Fruit fly (Drosophila melanogaster) whole organism, embryonic: ENCODE data around the gene CG11342.

Experiments used
- Asciz ChIP-seq: fragments of 200-800 bp; sonication (Bioruptor generic); optimal IDR thresholded peaks from 2 replicates; lab custom pipeline; 2017; ENCODE audit warnings: missing biosample characterization, mild to moderate bottlenecking, missing genetic modification characterization, missing genetic modification reagents
- CG11696 ChIP-seq: fragments of 200-800 bp; sonication (Bioruptor generic); IDR thresholded peaks from 2 replicates; pipeline ENCODE4 v1.3.6; 2022; ENCODE audit warnings: missing biosample characterization, missing genetic modification characterization
- CG12071 ChIP-seq: fragments of 200-800 bp; sonication (Bioruptor generic); optimal IDR thresholded peaks from 3 replicates; lab custom pipeline; 2018; ENCODE audit warnings: missing biosample characterization, mild to moderate bottlenecking, missing genetic modification characterization
- CG12104 ChIP-seq: fragments of 200-800 bp; sonication (Bioruptor generic); optimal IDR thresholded peaks from 3 replicates; lab custom pipeline; 2016; ENCODE audit warnings: missing biosample characterization, missing genetic modification characterization
- CG13287 ChIP-seq: fragments of 200-800 bp; sonication (Bioruptor generic); IDR thresholded peaks from 2 replicates; pipeline ENCODE4 v1.3.6; 2022; ENCODE audit warnings: missing biosample characterization, missing genetic modification characterization; ENCODE audit not compliant: partially characterized antibody
- CG16863 ChIP-seq: fragments of 200-800 bp; sonication (Bioruptor generic); optimal IDR thresholded peaks from 3 replicates; lab custom pipeline; 2016; ENCODE audit warnings: missing biosample characterization, missing genetic modification characterization
- CG17612 ChIP-seq: fragments of 200-800 bp; sonication (Bioruptor generic); IDR thresholded peaks from 2 replicates; pipeline ENCODE4 v1.3.6; 2022; ENCODE audit warnings: missing biosample characterization, missing genetic modification characterization
- CG17802 ChIP-seq: fragments of 200-800 bp; sonication (Bioruptor generic); optimal IDR thresholded peaks from 2 replicates; lab custom pipeline; 2018; ENCODE audit warnings: missing biosample characterization, mild to moderate bottlenecking, missing genetic modification characterization, moderate library complexity
- CG18011 ChIP-seq: fragments of 200-800 bp; sonication (Bioruptor generic); optimal IDR thresholded peaks from 2 replicates; lab custom pipeline; 2017; ENCODE audit warnings: missing biosample characterization, missing genetic modification characterization, mild to moderate bottlenecking, moderate library complexity, missing genotype
- CG2712 ChIP-seq: fragments of 200-800 bp; optimal IDR thresholded peaks from 3 replicates; lab custom pipeline; 2019; ENCODE audit warnings: missing biosample characterization, mild to moderate bottlenecking, missing genetic modification characterization, moderate library complexity
- CG3163 ChIP-seq: fragments of 200-800 bp; sonication (Bioruptor generic); optimal IDR thresholded peaks from 3 replicates; lab custom pipeline; 2016; ENCODE audit warnings: missing biosample characterization, missing genetic modification characterization
- CG5180 ChIP-seq: fragments of 200-800 bp; sonication (Bioruptor generic); optimal IDR thresholded peaks from 3 replicates; lab custom pipeline; 2017; ENCODE audit warnings: missing biosample characterization, missing genetic modification characterization, mild to moderate bottlenecking, moderate library complexity, missing genetic modification reagents
- CG7745 ChIP-seq: fragments of 200-800 bp; sonication (Bioruptor generic); optimal IDR thresholded peaks from 2 replicates; lab custom pipeline; 2018; ENCODE audit warnings: missing biosample characterization, mild to moderate bottlenecking, missing genetic modification characterization, moderate library complexity
- CG8290 ChIP-seq, 3 experiments: fragments of 200-800 bp; sonication (Bioruptor generic); optimal IDR thresholded peaks; 2 replicates each; lab custom pipeline; 2016 to 2019; ENCODE audit warnings: missing biosample characterization in 3 of 3, missing genetic modification characterization in 3 of 3, mild to moderate bottlenecking in 2 of 3, moderate library complexity in 1 of 3
- CG8924 ChIP-seq: fragments of 200-800 bp; optimal IDR thresholded peaks from 3 replicates; lab custom pipeline; 2019; ENCODE audit warnings: missing biosample characterization, mild to moderate bottlenecking, missing genetic modification characterization, moderate library complexity
- CHES-1-like ChIP-seq: fragments of 200-800 bp; sonication (Bioruptor generic); optimal IDR thresholded peaks from 2 replicates; lab custom pipeline; 2016; ENCODE audit warnings: missing biosample characterization, missing genetic modification characterization
- CTCF ChIP-seq: fragments of 200-800 bp; sonication (Bioruptor generic); optimal IDR thresholded peaks from 2 replicates; lab custom pipeline; 2017; ENCODE audit warnings: missing biosample characterization, mild to moderate bottlenecking, missing genetic modification characterization, moderate library complexity
- CrebB ChIP-seq: fragments of 200-800 bp; sonication (Bioruptor generic); optimal IDR thresholded peaks from 3 replicates; lab custom pipeline; 2018; ENCODE audit warnings: missing biosample characterization, mild to moderate bottlenecking, missing genetic modification characterization
- Dfd ChIP-seq, 2 experiments: fragments of >200 bp; optimal IDR thresholded peaks; 2 replicates each; lab custom pipeline; 2017; ENCODE audit warnings: missing biosample characterization in 2 of 2, missing genetic modification characterization in 2 of 2
- Dref ChIP-seq: fragments of 200-800 bp; sonication (Bioruptor generic); IDR thresholded peaks from 2 replicates; pipeline ENCODE4 v1.3.6; 2022; ENCODE audit warnings: missing biosample characterization, missing genetic modification characterization
- ERR ChIP-seq: fragments of 200-800 bp; sonication (Bioruptor generic); optimal IDR thresholded peaks from 2 replicates; lab custom pipeline; 2016; ENCODE audit warnings: missing biosample characterization, missing genetic modification characterization
- Elba2 ChIP-seq: fragments of 200-800 bp; sonication (Bioruptor generic); optimal IDR thresholded peaks from 3 replicates; lab custom pipeline; 2016; ENCODE audit warnings: missing biosample characterization, missing genetic modification characterization
- Gsc ChIP-seq: fragments of 200-800 bp; sonication (Bioruptor generic); IDR thresholded peaks from 2 replicates; pipeline ENCODE4 v1.3.6; 2022; ENCODE audit warnings: missing biosample characterization, missing genetic modification characterization
- Hmx ChIP-seq: fragments of 200-800 bp; sonication (Bioruptor generic); optimal IDR thresholded peaks from 2 replicates; lab custom pipeline; 2016; ENCODE audit warnings: missing biosample characterization, missing genetic modification characterization
- Hr39 ChIP-seq: fragments of >200 bp; optimal IDR thresholded peaks from 2 replicates; lab custom pipeline; 2017
- Mrtf ChIP-seq: fragments of 200-800 bp; sonication (Bioruptor generic); IDR thresholded peaks from 3 replicates; pipeline ENCODE4 v1.3.6; 2022; ENCODE audit warnings: missing biosample characterization, missing genetic modification characterization
- NC2α ChIP-seq: fragments of 200-800 bp; sonication (Bioruptor generic); optimal IDR thresholded peaks from 2 replicates; lab custom pipeline; 2016; ENCODE audit warnings: missing biosample characterization, missing genetic modification characterization
- NC2β ChIP-seq: fragments of 200-800 bp; sonication (Bioruptor generic); optimal IDR thresholded peaks from 2 replicates; lab custom pipeline; 2016; ENCODE audit warnings: missing biosample characterization, missing genetic modification characterization
- NfI ChIP-seq: fragments of 200-800 bp; sonication (Bioruptor generic); optimal IDR thresholded peaks from 3 replicates; lab custom pipeline; 2018; ENCODE audit warnings: missing biosample characterization, mild to moderate bottlenecking, missing genetic modification characterization, moderate library complexity
- Oli ChIP-seq: fragments of 200-800 bp; sonication (Bioruptor generic); optimal IDR thresholded peaks from 2 replicates; lab custom pipeline; 2018; ENCODE audit warnings: missing biosample characterization, mild to moderate bottlenecking, missing genetic modification characterization, moderate library complexity
- Xrp1 ChIP-seq: fragments of 200-800 bp; sonication (Bioruptor generic); IDR thresholded peaks from 2 replicates; pipeline ENCODE4 v1.3.6; 2022; ENCODE audit warnings: missing biosample characterization, missing genetic modification characterization
- az2 ChIP-seq: fragments of 200-800 bp; sonication (Bioruptor generic); optimal IDR thresholded peaks from 3 replicates; lab custom pipeline; 2016; ENCODE audit warnings: missing biosample characterization, missing genetic modification characterization
- bab2 ChIP-seq: fragments of 200-800 bp; sonication (Bioruptor generic); optimal IDR thresholded peaks from 2 replicates; lab custom pipeline; 2016; ENCODE audit warnings: missing biosample characterization, missing genetic modification characterization
- bowl ChIP-seq: fragments of 200-800 bp; sonication (Bioruptor generic); IDR thresholded peaks from 2 replicates; pipeline ENCODE4 v1.3.6; 2022; ENCODE audit warnings: missing biosample characterization, missing genetic modification characterization
- croc ChIP-seq: fragments of 200-800 bp; sonication (Bioruptor generic); conservative IDR thresholded peaks from 3 replicates; pipeline ENCODE4 v1.3.6; 2022; ENCODE audit warnings: missing biosample characterization, missing genetic modification characterization
- dati ChIP-seq: fragments of 200-800 bp; sonication (Bioruptor generic); IDR thresholded peaks from 2 replicates; pipeline ENCODE4 v1.3.6; 2022; ENCODE audit warnings: missing biosample characterization, missing genetic modification characterization
- disco-r ChIP-seq: fragments of 200-800 bp; sonication (Bioruptor generic); optimal IDR thresholded peaks from 2 replicates; lab custom pipeline; 2016; ENCODE audit warnings: missing biosample characterization, missing genetic modification characterization
- dm ChIP-seq: fragments of 200-800 bp; sonication (Bioruptor generic); optimal IDR thresholded peaks from 3 replicates; lab custom pipeline; 2016; ENCODE audit warnings: missing biosample characterization, missing genetic modification characterization
- ems ChIP-seq: fragments of 200-800 bp; sonication (Bioruptor generic); optimal IDR thresholded peaks from 3 replicates; lab custom pipeline; 2016; ENCODE audit warnings: missing biosample characterization, missing genetic modification characterization
- grn ChIP-seq: fragments of 200-800 bp; sonication (Bioruptor generic); optimal IDR thresholded peaks from 3 replicates; lab custom pipeline; 2017; ENCODE audit warnings: missing biosample characterization, missing genetic modification characterization
- gsb ChIP-seq: fragments of 200-800 bp; sonication (Bioruptor generic); IDR thresholded peaks from 2 replicates; pipeline ENCODE4 v1.3.6; 2022; ENCODE audit warnings: missing biosample characterization, missing genetic modification characterization
- kah ChIP-seq: fragments of 200-800 bp; sonication (Bioruptor generic); optimal IDR thresholded peaks from 2 replicates; lab custom pipeline; 2018; ENCODE audit warnings: missing biosample characterization, mild to moderate bottlenecking, missing genetic modification characterization
- nau ChIP-seq: fragments of 200-800 bp; sonication (Bioruptor generic); optimal IDR thresholded peaks from 3 replicates; lab custom pipeline; 2017; ENCODE audit warnings: missing biosample characterization, mild to moderate bottlenecking, missing genetic modification characterization, missing genetic modification reagents
- pb ChIP-seq: fragments of 200-800 bp; sonication (Bioruptor generic); optimal IDR thresholded peaks from 3 replicates; lab custom pipeline; 2016; ENCODE audit warnings: missing biosample characterization, missing genetic modification characterization
- run ChIP-seq: fragments of 200-800 bp; sonication (Bioruptor generic); optimal IDR thresholded peaks from 3 replicates; lab custom pipeline; 2018; ENCODE audit warnings: missing biosample characterization, mild to moderate bottlenecking, missing genetic modification characterization
- seq ChIP-seq: fragments of 200-800 bp; sonication (Bioruptor generic); IDR thresholded peaks from 2 replicates; pipeline ENCODE4 v1.3.6; 2022; ENCODE audit warnings: missing biosample characterization, missing genetic modification characterization
- slbo ChIP-seq: fragments of 200-800 bp; sonication (Bioruptor generic); IDR thresholded peaks from 2 replicates; pipeline ENCODE4 v1.3.6; 2022; ENCODE audit warnings: missing biosample characterization, missing genetic modification characterization
- tgo ChIP-seq: fragments of 200-800 bp; sonication (Bioruptor generic); IDR thresholded peaks from 3 replicates; pipeline ENCODE4 v1.3.6; 2022; ENCODE audit warnings: missing biosample characterization, missing genetic modification characterization
- trem ChIP-seq: fragments of 200-800 bp; optimal IDR thresholded peaks from 3 replicates; lab custom pipeline; 2019; ENCODE audit warnings: missing biosample characterization, mild to moderate bottlenecking, missing genetic modification characterization, moderate library complexity
- tup ChIP-seq: fragments of 200-800 bp; sonication (Bioruptor generic); optimal IDR thresholded peaks from 2 replicates; lab custom pipeline; 2016; ENCODE audit warnings: missing biosample characterization, mild to moderate bottlenecking, missing genetic modification characterization, moderate library complexity

The CG11342 gene

DNA sequence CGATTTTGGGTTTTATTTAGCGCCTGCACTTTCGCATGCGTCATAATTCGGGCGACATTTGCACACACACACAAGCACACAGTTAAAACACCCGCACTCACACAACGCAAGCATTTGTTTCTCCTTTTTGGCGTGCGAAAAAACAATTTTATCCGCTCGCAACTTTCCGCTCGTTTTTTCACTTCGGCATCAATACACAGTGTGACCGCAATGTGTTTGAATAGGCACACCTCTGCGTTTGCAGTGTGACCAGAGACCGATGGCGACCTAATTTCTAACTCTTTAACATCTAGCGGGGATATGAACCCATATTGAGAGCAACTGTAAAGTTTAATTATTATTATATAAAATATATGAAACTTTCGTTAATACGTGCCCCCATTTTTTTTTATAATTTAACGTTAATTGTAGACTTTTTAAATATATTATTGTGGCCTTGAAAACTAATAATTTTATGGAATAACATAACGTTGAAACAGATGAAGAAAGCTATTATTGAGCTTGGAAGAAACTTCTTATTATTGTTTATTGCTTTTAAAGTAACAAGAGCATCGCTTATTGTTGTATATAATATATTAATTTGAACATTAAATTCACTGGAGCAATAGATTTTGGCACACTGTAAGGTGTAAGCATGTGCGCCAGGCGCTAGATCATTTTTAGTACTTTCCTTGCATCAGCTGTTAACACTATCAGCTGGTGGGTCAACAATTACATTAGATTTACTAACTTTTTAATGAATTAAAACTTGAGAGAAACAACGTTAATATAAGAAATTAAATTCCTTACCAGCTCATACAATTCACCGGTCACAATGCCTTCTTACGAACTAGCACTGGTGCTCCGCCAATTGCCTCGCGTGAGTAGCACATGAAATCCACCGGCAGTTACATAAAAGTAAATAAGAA is 3.1 kb downstream of the CG11342 start, which contains the start of the genes Cip4 and mRpS6 (continued):
- peak; percentile 49 for TF ChIP-seq CG13287
- TF ChIP-seq Mrtf = peak; percentile 77; the same call in 2 of the 3 replicates
- TF ChIP-seq Asciz (GFP tag; lab: Kevin White, UChicago) = peak; percentile 47
- TF ChIP-seq Oli (tag; lab: Kevin White, UChicago) = peak; percentile 77
- peak; percentile 74 for TF ChIP-seq Xrp1
- TF ChIP-seq az2 (GFP tag; lab: Kevin White, UChicago) = peak; percentile 86
- TF ChIP-seq NC2α (GFP tag; lab: Kevin White, UChicago) = no peak
- TF ChIP-seq disco-r (GFP tag; lab: Kevin White, UChicago) = no peak
- no peak for TF ChIP-seq pb (GFP tag; lab: Kevin White, UChicago)
- no peak for TF ChIP-seq CG12071
- peak; percentile 28 for TF ChIP-seq dm (GFP tag; lab: Kevin White, UChicago)
- TF ChIP-seq CG8924 = peak; percentile 90
- 0 out of 3 replicates have a peak, but pooled peaks have one; percentile 18 for TF ChIP-seq croc (GFP tag; lab: Robert Waterston, UW)
- no peak for TF ChIP-seq CG7745 (tag; lab: Kevin White, UChicago)
- TF ChIP-seq bab2 (GFP tag; lab: Kevin White, UChicago) = peak; percentile 49
- peak; percentile 57 for TF ChIP-seq dati (GFP tag; lab: Robert Waterston, UW)
- TF ChIP-seq NC2β = peak; percentile 12
- TF ChIP-seq ems (GFP tag; lab: Kevin White, UChicago) = peak; percentile 61
- no peak; the same call in 1 of the 2 replicates for TF ChIP-seq Gsc
- TF ChIP-seq tup = peak; percentile 70
- peak; percentile 52 for TF ChIP-seq CG18011 (GFP tag; lab: Kevin White, UChicago)
- no peak for TF ChIP-seq Hr39 (lab: Kevin White, UChicago)
- no peak for TF ChIP-seq CTCF (GFP tag; lab: Kevin White, UChicago)
- peak; percentile 16 for TF ChIP-seq CHES-1-like (GFP tag; lab: Kevin White, UChicago)
- peak; percentile 65; the same call in 1 of the 2 replicates for TF ChIP-seq bowl (GFP tag; lab: Robert Waterston, UW)
- 0 out of 2 replicates have a peak, but pooled peaks have one; percentile 23 for TF ChIP-seq CG17612 (GFP tag; lab: Robert Waterston, UW)
- TF ChIP-seq Hmx = no peak
- no peak for TF ChIP-seq ERR (GFP tag; lab: Kevin White, UChicago)
- no peak for TF ChIP-seq grn (GFP tag; lab: Kevin White, UChicago)
- TF ChIP-seq CG2712 (tag; lab: Kevin White, UChicago) = peak; percentile 72
- TF ChIP-seq CrebB (tag; lab: Kevin White, UChicago) = no peak
- no peak for TF ChIP-seq Dref
- no peak for TF ChIP-seq CG8290 (GFP tag; optimal IDR thresholded peaks at IDR 0.05; lab: Kevin White, UChicago)
- peak in 1 of 2 experiments; percentile 75 for TF ChIP-seq CG8290 (tag; optimal IDR thresholded peaks at IDR 0.05; lab: Kevin White, UChicago)
- TF ChIP-seq CG16863 (GFP tag; lab: Kevin White, UChicago) = no peak
- TF ChIP-seq NfI (GFP tag; lab: Kevin White, UChicago) = peak; percentile 85
- peak; percentile 96 for TF ChIP-seq slbo
- no peak for TF ChIP-seq Dfd (GFP tag; optimal IDR thresholded peaks at IDR 0.05; lab: Kevin White, UChicago)
- peak; percentile 67 for TF ChIP-seq tgo
- TF ChIP-seq CG17802 = no peak
- TF ChIP-seq CG11696 (GFP tag; lab: Robert Waterston, UW) = no peak
- TF ChIP-seq nau (GFP tag; lab: Kevin White, UChicago) = no peak
- TF ChIP-seq trem (tag; lab: Kevin White, UChicago) = peak; percentile 51
- peak; percentile 83 for TF ChIP-seq seq (GFP tag; lab: Robert Waterston, UW)
- no peak for TF ChIP-seq kah
- TF ChIP-seq run (tag; lab: Kevin White, UChicago) = peak; percentile 41
- TF ChIP-seq Elba2 (GFP tag; lab: Kevin White, UChicago) = no peak
- TF ChIP-seq CG12104 (GFP tag; lab: Kevin White, UChicago) = peak; percentile 66
- no peak for TF ChIP-seq gsb
- TF ChIP-seq CG3163 (GFP tag; lab: Kevin White, UChicago) = no peak
- TF ChIP-seq CG5180 = no peak
